Fruit fly (Drosophila melanogaster) whole organism, embryonic: Measurements from ENCODE around the gene Ubc4.

Experiments used
- Bgb ChIP-seq: fragments of 200-800 bp; sonication (Bioruptor generic); IDR thresholded peaks from 2 replicates; pipeline ENCODE4 v1.3.6; 2022; ENCODE audit warnings: missing biosample characterization, missing genetic modification characterization; ENCODE audit not compliant: partially characterized antibody
- CG14710 ChIP-seq: fragments of 200-800 bp; sonication (Bioruptor generic); optimal IDR thresholded peaks from 3 replicates; lab custom pipeline; 2019; ENCODE audit warnings: missing biosample characterization, mild to moderate bottlenecking, missing genetic modification characterization, moderate library complexity
- CG32532 ChIP-seq: fragments of 200-800 bp; sonication (Bioruptor generic); IDR thresholded peaks from 2 replicates; pipeline ENCODE4 v1.3.6; 2022; ENCODE audit warnings: missing biosample characterization, missing genetic modification characterization
- CG34376 ChIP-seq: fragments of 200-800 bp; sonication (Bioruptor generic); optimal IDR thresholded peaks from 2 replicates; lab custom pipeline; 2018; ENCODE audit warnings: missing biosample characterization, mild to moderate bottlenecking, missing genetic modification characterization
- CG34422 ChIP-seq: fragments of 200-800 bp; sonication (Bioruptor generic); IDR thresholded peaks from 3 replicates; pipeline ENCODE4 v1.3.6; 2022; ENCODE audit warnings: missing biosample characterization, missing genetic modification characterization
- CG43689 ChIP-seq: fragments of 200-800 bp; sonication (Bioruptor generic); IDR thresholded peaks from 2 replicates; pipeline ENCODE4 v1.3.6; 2022; ENCODE audit warnings: missing biosample characterization, missing genetic modification characterization
- CG4404 ChIP-seq: fragments of 200-800 bp; sonication (Bioruptor generic); IDR thresholded peaks from 2 replicates; pipeline ENCODE4 v1.3.6; 2022; ENCODE audit warnings: missing biosample characterization, missing genetic modification characterization
- CG6272 ChIP-seq: fragments of 200-800 bp; sonication (Bioruptor generic); IDR thresholded peaks from 2 replicates; pipeline ENCODE4 v1.3.6; 2022; ENCODE audit warnings: missing biosample characterization, missing genetic modification characterization
- CG7839 ChIP-seq: fragments of 200-800 bp; sonication (Bioruptor generic); optimal IDR thresholded peaks from 3 replicates; lab custom pipeline; 2018; ENCODE audit warnings: missing biosample characterization, mild to moderate bottlenecking, missing genetic modification characterization, moderate library complexity
- CG9215 ChIP-seq: fragments of 200-800 bp; sonication (Bioruptor generic); IDR thresholded peaks from 2 replicates; pipeline ENCODE4 v1.3.6; 2022; ENCODE audit warnings: missing biosample characterization, missing genetic modification characterization
- CG9609 ChIP-seq: fragments of 200-800 bp; sonication (Bioruptor generic); optimal IDR thresholded peaks from 3 replicates; lab custom pipeline; 2016; ENCODE audit warnings: missing biosample characterization, missing genetic modification characterization
- CHES-1-like ChIP-seq: fragments of 200-800 bp; sonication (Bioruptor generic); optimal IDR thresholded peaks from 2 replicates; lab custom pipeline; 2016; ENCODE audit warnings: missing biosample characterization, missing genetic modification characterization
- D ChIP-seq, 2 experiments: fragments of 200-800 bp in 1 of 2; fragments of >200 bp in 1 of 2; sonication (Bioruptor generic) in 1 of 2; optimal IDR thresholded peaks; 2 replicates in 1 of 2; 3 replicates in 1 of 2; lab custom pipeline; 2017; ENCODE audit warnings: mild to moderate bottlenecking in 1 of 2, missing biosample characterization in 1 of 2, missing genetic modification characterization in 1 of 2, missing genetic modification reagents in 1 of 2
- E2f2 ChIP-seq: fragments of 200-800 bp; sonication (Bioruptor generic); IDR thresholded peaks from 2 replicates; pipeline ENCODE4 v1.3.6; 2022; ENCODE audit warnings: missing biosample characterization, missing genetic modification characterization
- GATAe ChIP-seq: fragments of 200-800 bp; sonication (Bioruptor generic); conservative IDR thresholded peaks from 2 replicates; pipeline ENCODE4 v1.3.6; 2022; ENCODE audit warnings: missing biosample characterization, missing genetic modification characterization
- Hr3 ChIP-seq: fragments of 200-800 bp; sonication (Bioruptor generic); optimal IDR thresholded peaks from 3 replicates; lab custom pipeline; 2016; ENCODE audit warnings: missing biosample characterization, missing genetic modification characterization
- Hsf ChIP-seq: fragments of 200-800 bp; sonication (Bioruptor generic); optimal IDR thresholded peaks from 3 replicates; lab custom pipeline; 2016; ENCODE audit warnings: missing biosample characterization, missing genetic modification characterization
- Lim3 ChIP-seq: fragments of 200-800 bp; sonication (Bioruptor generic); IDR thresholded peaks from 2 replicates; pipeline ENCODE4 v1.3.6; 2022; ENCODE audit warnings: missing biosample characterization, missing genetic modification characterization
- Opbp ChIP-seq: fragments of 200-800 bp; sonication (Bioruptor generic); IDR thresholded peaks from 3 replicates; pipeline ENCODE4 v1.3.6; 2022; ENCODE audit warnings: missing biosample characterization, missing genetic modification characterization; ENCODE audit not compliant: partially characterized antibody
- Optix ChIP-seq: fragments of 200-800 bp; sonication (Bioruptor generic); IDR thresholded peaks from 3 replicates; pipeline ENCODE4 v1.3.6; 2022; ENCODE audit warnings: missing biosample characterization, missing genetic modification characterization
- Poxn ChIP-seq: fragments of 200-800 bp; sonication (Bioruptor generic); IDR thresholded peaks from 2 replicates; pipeline ENCODE4 v1.3.6; 2022; ENCODE audit warnings: missing biosample characterization, missing genetic modification characterization
- Sox102F ChIP-seq: fragments of 200-800 bp; sonication (Bioruptor generic); optimal IDR thresholded peaks from 2 replicates; lab custom pipeline; 2018; ENCODE audit warnings: missing biosample characterization, mild to moderate bottlenecking, missing genetic modification characterization, moderate library complexity
- Ssrp ChIP-seq: fragments of 200-800 bp; sonication (Bioruptor generic); optimal IDR thresholded peaks from 2 replicates; lab custom pipeline; 2018; ENCODE audit warnings: missing biosample characterization, mild to moderate bottlenecking, missing genetic modification characterization, moderate library complexity
- abd-A ChIP-seq: fragments of 200-800 bp; sonication (Bioruptor generic); optimal IDR thresholded peaks from 3 replicates; lab custom pipeline; 2019; ENCODE audit warnings: missing biosample characterization, mild to moderate bottlenecking, missing genetic modification characterization, moderate library complexity
- bbx ChIP-seq: fragments of 200-800 bp; sonication (Bioruptor generic); IDR thresholded peaks from 2 replicates; pipeline ENCODE4 v1.3.6; 2022; ENCODE audit warnings: missing biosample characterization, missing genetic modification characterization; ENCODE audit not compliant: partially characterized antibody
- cwo ChIP-seq: fragments of 200-800 bp; sonication (Bioruptor generic); optimal IDR thresholded peaks from 3 replicates; lab custom pipeline; 2017; ENCODE audit warnings: missing biosample characterization, missing genetic modification characterization, mild to moderate bottlenecking, moderate library complexity, missing genetic modification reagents
- en ChIP-seq: fragments of 200-800 bp; sonication (Bioruptor generic); optimal IDR thresholded peaks from 2 replicates; lab custom pipeline; 2016; ENCODE audit warnings: missing biosample characterization, missing genetic modification characterization
- eyg ChIP-seq: fragments of 200-800 bp; sonication (Bioruptor generic); optimal IDR thresholded peaks from 3 replicates; lab custom pipeline; 2016; ENCODE audit warnings: missing biosample characterization, missing genetic modification characterization
- grau ChIP-seq: fragments of 200-800 bp; optimal IDR thresholded peaks from 3 replicates; lab custom pipeline; 2019; ENCODE audit warnings: missing biosample characterization, mild to moderate bottlenecking, missing genetic modification characterization, moderate library complexity
- h ChIP-seq: fragments of >200 bp; optimal IDR thresholded peaks from 2 replicates; lab custom pipeline; 2017
- hbn ChIP-seq: fragments of 200-800 bp; sonication (Bioruptor generic); IDR thresholded peaks from 2 replicates; pipeline ENCODE4 v1.3.6; 2022; ENCODE audit warnings: missing biosample characterization, missing genetic modification characterization; ENCODE audit not compliant: partially characterized antibody
- hkb ChIP-seq, 2 experiments: fragments of 200-800 bp in 1 of 2; fragments of >200 bp in 1 of 2; sonication (Bioruptor generic) in 1 of 2; IDR thresholded peaks in 1 of 2; optimal IDR thresholded peaks in 1 of 2; 2 replicates each; pipeline versions ENCODE4 v1.3.6 to Lab custom; 2017 to 2022; ENCODE audit warnings: missing biosample characterization in 1 of 2, missing genetic modification characterization in 1 of 2
- insv ChIP-seq, 2 experiments: fragments of 200-800 bp; sonication (Bioruptor generic); optimal IDR thresholded peaks; 3 replicates each; lab custom pipeline; 2016 to 2018; ENCODE audit warnings: missing biosample characterization in 2 of 2, missing genetic modification characterization in 2 of 2
- kah ChIP-seq: fragments of 200-800 bp; sonication (Bioruptor generic); optimal IDR thresholded peaks from 2 replicates; lab custom pipeline; 2018; ENCODE audit warnings: missing biosample characterization, mild to moderate bottlenecking, missing genetic modification characterization
- lilli ChIP-seq: fragments of 200-800 bp; sonication (Bioruptor generic); optimal IDR thresholded peaks from 3 replicates; lab custom pipeline; 2016; ENCODE audit warnings: missing biosample characterization, missing genetic modification characterization
- mam ChIP-seq: fragments of 200-800 bp; sonication (Bioruptor generic); optimal IDR thresholded peaks from 3 replicates; lab custom pipeline; 2016; ENCODE audit warnings: missing biosample characterization, missing genetic modification characterization
- mirr ChIP-seq: fragments of 200-800 bp; sonication (Bioruptor generic); optimal IDR thresholded peaks from 3 replicates; lab custom pipeline; 2018; ENCODE audit warnings: missing biosample characterization, mild to moderate bottlenecking, missing genetic modification characterization
- nau ChIP-seq: fragments of 200-800 bp; sonication (Bioruptor generic); optimal IDR thresholded peaks from 3 replicates; lab custom pipeline; 2017; ENCODE audit warnings: missing biosample characterization, mild to moderate bottlenecking, missing genetic modification characterization, missing genetic modification reagents
- oc ChIP-seq: fragments of 200-800 bp; sonication (Bioruptor generic); optimal IDR thresholded peaks from 2 replicates; lab custom pipeline; 2018; ENCODE audit warnings: missing biosample characterization, mild to moderate bottlenecking, missing genetic modification characterization, moderate library complexity
- pho ChIP-seq: fragments of 200-800 bp; sonication (Bioruptor generic); optimal IDR thresholded peaks from 2 replicates; lab custom pipeline; 2016; ENCODE audit warnings: missing biosample characterization, missing genetic modification characterization
- pum ChIP-seq: fragments of 200-800 bp; sonication (Bioruptor generic); optimal IDR thresholded peaks from 2 replicates; lab custom pipeline; 2016; ENCODE audit warnings: missing biosample characterization, missing genetic modification characterization
- scrt ChIP-seq: fragments of 200-800 bp; sonication (Bioruptor generic); optimal IDR thresholded peaks from 2 replicates; lab custom pipeline; 2018; ENCODE audit warnings: missing biosample characterization, mild to moderate bottlenecking, missing genetic modification characterization, moderate library complexity
- sr ChIP-seq: fragments of 200-800 bp; sonication (Bioruptor generic); IDR thresholded peaks from 3 replicates; pipeline ENCODE4 v1.3.6; 2022; ENCODE audit warnings: missing biosample characterization, missing genetic modification characterization
- tgo ChIP-seq: fragments of 200-800 bp; sonication (Bioruptor generic); IDR thresholded peaks from 3 replicates; pipeline ENCODE4 v1.3.6; 2022; ENCODE audit warnings: missing biosample characterization, missing genetic modification characterization
- trem ChIP-seq: fragments of 200-800 bp; optimal IDR thresholded peaks from 3 replicates; lab custom pipeline; 2019; ENCODE audit warnings: missing biosample characterization, mild to moderate bottlenecking, missing genetic modification characterization, moderate library complexity
- trh ChIP-seq: fragments of 200-800 bp; sonication (Bioruptor generic); optimal IDR thresholded peaks from 2 replicates; lab custom pipeline; 2016; ENCODE audit warnings: missing biosample characterization, missing genetic modification characterization
- wdn ChIP-seq: fragments of 200-800 bp; sonication (Bioruptor generic); IDR thresholded peaks from 2 replicates; pipeline ENCODE4 v1.3.6; 2022; ENCODE audit warnings: missing biosample characterization, missing genetic modification characterization
- zen ChIP-seq: fragments of 200-800 bp; sonication (Bioruptor generic); optimal IDR thresholded peaks from 3 replicates; lab custom pipeline; 2018; ENCODE audit warnings: missing biosample characterization, mild to moderate bottlenecking, missing genetic modification characterization, moderate library complexity

Gene Ubc4

dm6 chr3L:9713828-9714536 is 15.8 kb downstream of the Ubc4 start, which contains the start of gene vsg (continued):
- TF ChIP-seq pho (GFP tag; lab: Kevin White, UChicago) (peak; percentile 57), CG9215 (GFP tag; lab: Robert Waterston, UW) (peak; percentile 85), Poxn (GFP tag; lab: Robert Waterston, UW) (no peak), en (GFP tag; lab: Kevin White, UChicago) (no peak), CHES-1-like (GFP tag; lab: Kevin White, UChicago) (no peak), Hsf (GFP tag; lab: Kevin White, UChicago) (peak; percentile 70), GATAe (GFP tag; lab: Robert Waterston, UW) (peak; percentile 58; the same call in 1 of the 2 replicates), Opbp (GFP tag; lab: Robert Waterston, UW) (peak; percentile 93), mirr (GFP tag; lab: Kevin White, UChicago) (no peak), CG7839 (peak; percentile 88), CG34422 (GFP tag; lab: Robert Waterston, UW) (peak; percentile 44), hbn (GFP tag; lab: Robert Waterston, UW) (peak; percentile 64), E2f2 (GFP tag; lab: Robert Waterston, UW) (0 out of 2 replicates have a peak, but pooled peaks have one; percentile 31), abd-A (no peak), h (no peak), Lim3 (GFP tag; lab: Robert Waterston, UW) (no peak), CG43689 (no peak), Sox102F (GFP tag; lab: Kevin White, UChicago) (peak; percentile 82), oc (peak; percentile 46), D (optimal IDR thresholded peaks at IDR 0.05; lab: Kevin White, UChicago) (no peak), D (GFP tag; optimal IDR thresholded peaks at IDR 0.05; lab: Kevin White, UChicago) (peak; percentile 66), grau (tag; lab: Kevin White, UChicago) (peak; percentile 88), trh (GFP tag; lab: Kevin White, UChicago) (peak; percentile 23), insv (GFP tag; optimal IDR thresholded peaks at IDR 0.05; lab: Kevin White, UChicago) (peak in 1 of 2 experiments; percentile 61), bbx (GFP tag; lab: Robert Waterston, UW) (peak; percentile 96), CG34376 (no peak), sr (no peak), CG14710 (tag; lab: Kevin White, UChicago) (peak; percentile 94), kah (GFP tag; lab: Kevin White, UChicago) (peak; percentile 61), mam (GFP tag; lab: Kevin White, UChicago) (peak; percentile 68), pum (GFP tag; lab: Kevin White, UChicago) (peak; percentile 13), hkb (optimal IDR thresholded peaks at IDR 0.05; lab: Kevin White, UChicago) (no peak), hkb (GFP tag; IDR thresholded peaks at IDR 0.05; lab: Robert Waterston, UW) (peak; percentile 53; the same call in 1 of the 2 replicates), Hr3 (GFP tag; lab: Kevin White, UChicago) (peak; percentile 90), CG32532 (GFP tag; lab: Robert Waterston, UW) (peak; percentile 79), wdn (GFP tag; lab: Robert Waterston, UW) (peak; percentile 13), CG4404 (GFP tag; lab: Robert Waterston, UW) (peak; percentile 71), lilli (GFP tag; lab: Kevin White, UChicago) (peak; percentile 73), CG6272 (GFP tag; lab: Robert Waterston, UW) (peak; percentile 74), trem (tag; lab: Kevin White, UChicago) (peak; percentile 76), zen (tag; lab: Kevin White, UChicago) (peak; percentile 58), Ssrp (peak; percentile 86), tgo (GFP tag; lab: Robert Waterston, UW) (peak; percentile 81), Optix (GFP tag; lab: Robert Waterston, UW) (peak; percentile 42; the same call in 1 of the 3 replicates), scrt (GFP tag; lab: Kevin White, UChicago) (peak; percentile 49), nau (GFP tag; lab: Kevin White, UChicago) (no peak), eyg (GFP tag; lab: Kevin White, UChicago) (no peak), Bgb (peak; percentile 92), cwo (peak; percentile 48), CG9609 (GFP tag; lab: Kevin White, UChicago) (no peak)
